Worm (Caenorhabditis elegans): Measurements from ENCODE around the gene myo-6.

Gene myo-6

DNA sequence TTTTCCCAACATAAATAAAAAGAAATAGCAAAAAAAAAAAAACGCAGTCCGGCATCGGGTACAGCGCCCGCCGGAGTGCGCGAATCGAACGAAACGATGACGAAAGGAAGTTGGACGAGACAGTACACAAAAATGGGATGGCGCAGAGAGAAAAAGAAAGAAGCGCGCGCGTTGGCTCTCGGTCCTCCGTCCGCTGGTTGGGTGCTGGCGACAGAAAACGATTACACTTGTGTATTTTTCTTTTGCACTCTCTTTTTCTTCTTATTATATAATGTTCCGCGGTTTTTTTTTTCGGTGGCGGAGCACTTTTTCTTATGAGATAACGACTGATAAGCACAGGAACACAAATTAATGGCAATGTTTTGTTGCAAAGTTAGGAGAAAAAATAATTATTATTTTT is 32.3 kb upstream of the myo-6 start (continued):
- TF ChIP-seq skn-1 (tag; optimal IDR thresholded peaks at IDR 0.05) (peak; percentile 66), sox-4 (tag; optimal IDR thresholded peaks at IDR 0.05) (no peak), jun-1 (tag; optimal IDR thresholded peaks at IDR 0.05) (no peak), ces-1 (GFP tag; optimal IDR thresholded peaks at IDR 0.05) (no peak), lin-15B (tag; optimal IDR thresholded peaks at IDR 0.05) (no peak), nhr-71 (tag; optimal IDR thresholded peaks at IDR 0.05) (peak; percentile 70), nhr-28 (tag; optimal IDR thresholded peaks at IDR 0.05) (no peak), egl-13 (tag; optimal IDR thresholded peaks at IDR 0.05) (no peak), lin-14 (GFP tag; optimal IDR thresholded peaks at IDR 0.05) (peak; percentile 92), nhr-76 (tag; optimal IDR thresholded peaks at IDR 0.05) (no peak), efl-1 (optimal IDR thresholded peaks at IDR 0.05) (peak; percentile 20 to 47), efl-1 (GFP tag; optimal IDR thresholded peaks at IDR 0.05 in 1 of 2) (peak; percentile 21 to 93), mdl-1 (tag; optimal IDR thresholded peaks at IDR 0.05) (peak in 1 of 2 experiments; percentile 44), nhr-47 (tag; optimal IDR thresholded peaks at IDR 0.05) (peak; percentile 31), fkh-8 (tag; optimal IDR thresholded peaks at IDR 0.05) (peak; percentile 4), lin-35 (GFP tag; optimal IDR thresholded peaks at IDR 0.05) (peak; percentile 45 to 50), C34B4.2 (tag; optimal IDR thresholded peaks at IDR 0.05) (no peak), pax-3 (tag; optimal IDR thresholded peaks at IDR 0.05) (no peak), ets-5 (GFP tag; IDR thresholded peaks at IDR 0.05) (no peak), swsn-7 (tag; optimal IDR thresholded peaks at IDR 0.05) (peak; percentile 55), lir-3 (tag; optimal IDR thresholded peaks at IDR 0.05; ENCODE audit: poor library complexity) (no peak), ama-1 (optimal IDR thresholded peaks at IDR 0.05) (no peak), dpl-1 (GFP tag; optimal IDR thresholded peaks at IDR 0.05) (peak in 2 of 3 experiments; percentile 16 to 30), efl-3 (GFP tag; optimal IDR thresholded peaks at IDR 0.05) (no peak), snpc-4 (tag; optimal IDR thresholded peaks at IDR 0.05) (no peak), nhr-85 (tag) (peak; percentile 64), unc-98 (GFP tag; IDR thresholded peaks at IDR 0.05) (no peak), lsy-2 (tag; optimal IDR thresholded peaks at IDR 0.05) (peak; percentile 38 to 63), Y116A8C.19 (tag; optimal IDR thresholded peaks at IDR 0.05; ENCODE audit: borderline replicate concordance) (no peak), tlp-1 (tag; optimal IDR thresholded peaks at IDR 0.05) (no peak), F16B12.6 (tag; optimal IDR thresholded peaks at IDR 0.05) (peak; percentile 4), ceh-63 (GFP tag; optimal IDR thresholded peaks at IDR 0.05) (no peak), pqm-1 (tag; optimal IDR thresholded peaks at IDR 0.05) (peak; percentile 9), pag-3 (tag; optimal IDR thresholded peaks at IDR 0.05; ENCODE audit: borderline replicate concordance, insufficient read depth) (no peak), mab-9 (GFP tag; IDR thresholded peaks at IDR 0.05) (no peak), unc-62 (GFP tag; optimal IDR thresholded peaks at IDR 0.05) (no peak), dsc-1 (tag; optimal IDR thresholded peaks at IDR 0.05) (peak; percentile 32), grh-1 (GFP tag; IDR thresholded peaks at IDR 0.05) (no peak), unc-130 (tag; optimal IDR thresholded peaks at IDR 0.05) (no peak), fkh-10 (GFP tag; optimal IDR thresholded peaks at IDR 0.05) (no peak), fkh-4 (tag; optimal IDR thresholded peaks at IDR 0.05; ENCODE audit: borderline replicate concordance) (no peak)

DNA sequence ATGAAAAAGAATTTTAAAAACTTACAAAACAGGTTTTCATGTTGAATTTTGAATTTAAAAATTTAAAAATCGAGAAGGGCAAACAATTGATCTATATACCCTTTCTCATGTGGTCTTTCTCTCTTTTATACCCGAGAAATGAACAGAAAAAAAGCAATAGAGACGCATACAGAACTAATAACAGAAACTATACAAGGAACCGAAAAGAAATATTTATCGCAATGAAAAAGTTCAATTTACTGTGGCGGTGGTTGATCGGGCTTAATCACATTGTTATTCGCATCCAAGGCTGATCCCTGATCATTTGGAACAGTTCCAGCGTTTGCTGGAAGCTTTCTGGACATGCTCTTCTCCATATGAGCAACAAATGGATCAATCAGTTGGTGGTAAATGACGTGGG is 31.4 kb upstream of the myo-6 start, which contains the start of gene T03F6.10:
Gene T03F6.10 (minus strand): TSS at position 101 of the 400 bp plus-strand sequence.
- TF ChIP-seq sox-4 (tag; optimal IDR thresholded peaks at IDR 0.05) (no peak), efl-1 (optimal IDR thresholded peaks at IDR 0.05) (no peak), efl-1 (GFP tag; optimal IDR thresholded peaks at IDR 0.05 in 1 of 2) (peak in 1 of 2 experiments; percentile 21)

DNA sequence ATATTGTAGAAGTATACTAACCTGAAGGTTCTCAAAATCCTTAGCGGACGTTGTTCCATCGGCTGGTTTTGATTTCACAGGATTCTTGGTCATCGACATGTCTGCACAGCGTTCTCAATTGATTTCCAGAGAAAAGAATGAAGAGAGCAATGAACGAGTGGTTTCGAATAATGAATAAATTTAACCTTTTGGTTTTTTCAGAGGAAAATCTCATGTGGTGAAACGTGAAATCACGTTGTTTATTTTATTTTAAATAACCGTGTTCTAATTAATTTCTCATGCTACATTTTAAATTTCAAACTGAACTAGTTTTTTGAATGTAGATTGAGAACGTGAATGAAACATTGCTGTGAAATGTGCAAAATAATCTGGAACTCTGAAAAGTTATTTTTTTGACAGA is 29.4 kb upstream of the myo-6 start, which contains the start of gene T03F6.6:
Gene T03F6.6 (minus strand): TSS at position 101 of the 400 bp plus-strand sequence.
- TF ChIP-seq zag-1 (tag; optimal IDR thresholded peaks at IDR 0.05), result no peak
